Worm (Caenorhabditis elegans): ENCODE data around the gene C07A9.12.

DNA sequence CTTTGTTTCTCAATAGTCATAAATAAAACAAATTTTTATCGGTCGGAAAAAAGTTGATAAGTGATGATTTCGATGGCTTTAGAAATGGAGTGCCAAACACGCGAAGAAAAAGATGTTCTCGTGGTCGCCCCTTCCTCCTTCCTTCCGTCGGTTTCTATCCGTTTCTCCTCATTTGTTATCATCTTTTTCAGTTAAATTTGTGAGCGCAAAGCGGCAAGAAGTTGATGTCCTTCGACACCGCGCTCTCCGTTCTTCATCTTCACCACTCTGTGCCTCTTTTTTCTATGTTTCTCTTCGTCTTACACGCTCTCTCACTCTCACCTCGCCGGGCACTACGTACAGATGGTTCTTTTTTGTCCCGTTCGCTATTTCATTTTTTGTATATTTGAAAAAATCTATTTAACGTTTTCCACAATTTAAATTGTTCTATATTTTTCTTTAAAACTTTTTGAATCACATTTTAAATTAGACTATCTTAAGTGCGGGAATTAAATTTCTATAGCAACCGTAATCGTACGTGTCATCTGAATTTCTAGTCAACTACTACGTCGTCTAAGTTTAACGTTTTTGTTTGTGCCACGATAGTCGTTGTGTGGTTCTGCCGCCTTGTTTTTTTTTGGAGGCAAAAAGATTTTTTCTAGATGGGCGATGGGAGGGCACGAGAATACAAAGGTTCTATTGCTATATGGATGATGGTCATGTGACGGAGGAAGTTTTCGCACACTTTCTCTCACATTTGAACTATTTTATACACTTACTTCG, 28.5 kb downstream of the C07A9.12 start:
- TF ChIP-seq nhr-10 (tag; optimal IDR thresholded peaks at IDR 0.05) (no peak), ztf-11 (tag; optimal IDR thresholded peaks at IDR 0.05) (no peak), nhr-25 (tag; optimal IDR thresholded peaks at IDR 0.05) (no peak), zag-1 (tag; optimal IDR thresholded peaks at IDR 0.05) (no peak), ama-1 (optimal IDR thresholded peaks at IDR 0.05) (no peak), lin-13 (GFP tag; optimal IDR thresholded peaks at IDR 0.05) (no peak), elt-3 (tag; optimal IDR thresholded peaks at IDR 0.05) (no peak), nhr-21 (tag; optimal IDR thresholded peaks at IDR 0.05) (peak; percentile 71)
